Fruit fly (Drosophila melanogaster) whole organism, prepupa: ENCODE data around the gene CG15549.

Source experiments
- Blimp-1 ChIP-seq: fragments of 200-800 bp; sonication (Bioruptor generic); optimal IDR thresholded peaks from 3 replicates; lab custom pipeline; 2017; ENCODE audit warnings: missing biosample characterization, missing genetic modification characterization, mild to moderate bottlenecking, moderate library complexity, missing genetic modification reagents
- CG11902 ChIP-seq: fragments of 200-800 bp; sonication (Bioruptor generic); optimal IDR thresholded peaks from 3 replicates; lab custom pipeline; 2016; ENCODE audit warnings: missing biosample characterization, missing genetic modification characterization
- CG6276 ChIP-seq: fragments of 200-800 bp; sonication (Bioruptor generic); optimal IDR thresholded peaks from 2 replicates; lab custom pipeline; 2017; ENCODE audit warnings: missing biosample characterization, mild to moderate bottlenecking, missing genetic modification characterization
- CG6854 ChIP-seq: fragments of 200-800 bp; sonication (Bioruptor generic); optimal IDR thresholded peaks from 2 replicates; lab custom pipeline; 2017; ENCODE audit warnings: missing biosample characterization, mild to moderate bottlenecking, missing genetic modification characterization
- Hr4 ChIP-seq: fragments of 200-800 bp; sonication (Bioruptor generic); optimal IDR thresholded peaks from 3 replicates; lab custom pipeline; 2016; ENCODE audit warnings: missing biosample characterization, missing genetic modification characterization
- Lpt ChIP-seq: fragments of 200-800 bp; sonication (Bioruptor generic); optimal IDR thresholded peaks from 3 replicates; lab custom pipeline; 2016; ENCODE audit warnings: missing biosample characterization, missing genetic modification characterization
- lz ChIP-seq: fragments of 200-800 bp; sonication (Bioruptor generic); optimal IDR thresholded peaks from 3 replicates; lab custom pipeline; 2016; ENCODE audit warnings: missing biosample characterization, missing genetic modification characterization
- svp ChIP-seq: fragments of 200-800 bp; sonication (Bioruptor generic); peaks from one replicate; lab custom pipeline; 2016; ENCODE audit warnings: missing biosample characterization, missing genetic modification characterization

- TF ChIP-seq svp (GFP tag; lab: Kevin White, UChicago) (no peak), Lpt (GFP tag; lab: Kevin White, UChicago) (no peak), lz (GFP tag; lab: Kevin White, UChicago) (no peak), CG11902 (GFP tag; lab: Kevin White, UChicago) (no peak), Hr4 (no peak), CG6854 (GFP tag; lab: Kevin White, UChicago) (no peak), CG6276 (GFP tag; lab: Kevin White, UChicago) (no peak), Blimp-1 (GFP tag; lab: Kevin White, UChicago) (no peak)
These were observed 12.7 kb downstream of the CG15549 start for dm6 chr3R:30923581-30923980.
